Worm (Caenorhabditis elegans) whole organism, L4 larva: ENCODE results near the gene ins-5.
A peak's percentile ranks its signal among the peaks of the same experiment; 100 is the strongest.

Source experiments
- D1046.2 ChIP-seq: fragments of 200-800 bp; sonication (Bioruptor generic); IDR thresholded peaks from 2 replicates; pipeline ENCODE4 v1.3.6; 2022; ENCODE audit warnings: missing genetic modification characterization, missing compliant biosample characterization
- F37D6.2 ChIP-seq: sonication (generic microtip); optimal IDR thresholded peaks from 2 replicates; lab custom pipeline; 2016; ENCODE audit warnings: mild to moderate bottlenecking, missing genetic modification characterization, missing compliant biosample characterization
- F49E8.2 ChIP-seq: sonication (generic microtip); optimal IDR thresholded peaks from 2 replicates; lab custom pipeline; 2016; ENCODE audit warnings: missing compliant biosample characterization, mild to moderate bottlenecking, missing genetic modification characterization, borderline replicate concordance
- R02D3.7 ChIP-seq: fragments of 150-350 bp; sonication (generic microtip); optimal IDR thresholded peaks from 3 replicates; lab custom pipeline; 2014; ENCODE audit warnings: missing biosample characterization, missing genetic modification characterization
- Y105C5A.15 ChIP-seq: fragments of 200-800 bp; sonication (Bioruptor generic); IDR thresholded peaks from 2 replicates; pipeline ENCODE4 v1.3.6; 2022; ENCODE audit warnings: missing genetic modification characterization, missing compliant biosample characterization
- aha-1 ChIP-seq: fragments of 150-350 bp; peaks from one replicate; lab custom pipeline; 2014; ENCODE audit warnings: missing biosample characterization, missing genetic modification characterization
- aly-2 ChIP-seq: sonication (generic microtip); optimal IDR thresholded peaks from 2 replicates; lab custom pipeline; 2018; ENCODE audit warnings: missing biosample characterization, missing genetic modification characterization
- ceh-44 ChIP-seq: fragments of 200-800 bp; sonication (Bioruptor generic); IDR thresholded peaks from 2 replicates; pipeline ENCODE4 v1.3.6; 2022; ENCODE audit warnings: missing genetic modification reagents, missing genetic modification characterization, missing compliant biosample characterization
- ceh-82 ChIP-seq: sonication (generic microtip); optimal IDR thresholded peaks from 2 replicates; lab custom pipeline; 2017; ENCODE audit warnings: missing biosample characterization, missing genetic modification characterization
- ctbp-1 ChIP-seq: fragments of 200-800 bp; sonication (Bioruptor generic); IDR thresholded peaks from 2 replicates; pipeline ENCODE4 v1.3.6; 2022; ENCODE audit warnings: missing genetic modification reagents, missing genetic modification characterization, missing compliant biosample characterization
- daf-12 ChIP-seq: fragments of 150-350 bp; optimal IDR thresholded peaks from 2 replicates; lab custom pipeline; 2014; ENCODE audit warnings: missing biosample characterization, missing genetic modification reagents, missing genetic modification characterization
- dmd-6 ChIP-seq: fragments of 200-800 bp; sonication (Bioruptor generic); IDR thresholded peaks from 2 replicates; pipeline ENCODE4 v1.3.6; 2022; ENCODE audit warnings: missing genetic modification reagents, missing genetic modification characterization, missing compliant biosample characterization
- dmd-8 ChIP-seq: fragments of 200-800 bp; sonication (Bioruptor generic); IDR thresholded peaks from 2 replicates; pipeline ENCODE4 v1.3.6; 2022; ENCODE audit warnings: missing genetic modification characterization, missing compliant biosample characterization
- egl-27 ChIP-seq: sonication (generic microtip); optimal IDR thresholded peaks from 3 replicates; lab custom pipeline; 2017; ENCODE audit warnings: missing biosample characterization, missing genetic modification reagents, missing genetic modification characterization
- egl-43 ChIP-seq: fragments of 200-800 bp; sonication (Bioruptor generic); IDR thresholded peaks from 2 replicates; pipeline ENCODE4 v1.3.6; 2022; ENCODE audit warnings: missing genetic modification reagents, missing genetic modification characterization, missing compliant biosample characterization
- fkh-10 ChIP-seq: fragments of 150-350 bp; optimal IDR thresholded peaks from 2 replicates; lab custom pipeline; 2014; ENCODE audit warnings: missing biosample characterization, missing genetic modification reagents, missing genetic modification characterization
- fos-1 ChIP-seq: fragments of 150-350 bp; optimal IDR thresholded peaks from 2 replicates; lab custom pipeline; 2014; ENCODE audit warnings: missing biosample characterization, missing genetic modification characterization
- hif-1 ChIP-seq, 2 experiments: sonication (generic microtip); optimal IDR thresholded peaks; 2 replicates each; lab custom pipeline; 2016 to 2017; ENCODE audit warnings: missing compliant biosample characterization in 2 of 2, missing genetic modification characterization in 2 of 2, missing genetic modification reagents in 2 of 2, missing genotype in 2 of 2, mild to moderate bottlenecking in 1 of 2
- hlh-11 ChIP-seq: fragments of 200-800 bp; sonication (Bioruptor generic); optimal IDR thresholded peaks from 2 replicates; lab custom pipeline; 2018; ENCODE audit warnings: mild to moderate bottlenecking, missing genetic modification characterization, missing compliant biosample characterization
- hlh-30 ChIP-seq: sonication (generic microtip); optimal IDR thresholded peaks from 2 replicates; lab custom pipeline; 2017; ENCODE audit warnings: antibody characterized with exemption, mild to moderate bottlenecking, missing genetic modification characterization, missing compliant biosample characterization; ENCODE audit not compliant: insufficient read depth
- hmg-1.1 ChIP-seq: fragments of 200-800 bp; sonication (Bioruptor generic); IDR thresholded peaks from 2 replicates; pipeline ENCODE4 v1.3.6; 2022; ENCODE audit warnings: missing genetic modification reagents, missing genetic modification characterization, missing compliant biosample characterization
- lin-13 ChIP-seq: fragments of 150-350 bp; optimal IDR thresholded peaks from 2 replicates; lab custom pipeline; 2014; ENCODE audit warnings: missing biosample characterization, missing genetic modification reagents, missing genetic modification characterization
- lin-15B ChIP-seq: fragments of 150-350 bp; sonication (generic microtip); optimal IDR thresholded peaks from 3 replicates; lab custom pipeline; 2014; ENCODE audit warnings: missing biosample characterization, missing genetic modification characterization
- lsy-2 ChIP-seq, 2 experiments: fragments of 150-350 bp in 1 of 2; sonication (generic microtip) in 1 of 2; optimal IDR thresholded peaks; 2 replicates each; lab custom pipeline; 2014 to 2017; ENCODE audit warnings: missing biosample characterization in 2 of 2, missing genetic modification characterization in 2 of 2
- madf-9 ChIP-seq: fragments of 200-800 bp; sonication (Bioruptor generic); conservative IDR thresholded peaks from 2 replicates; pipeline ENCODE4 v1.3.6; 2022; ENCODE audit warnings: missing genetic modification reagents, missing genetic modification characterization, missing compliant biosample characterization
- mep-1 ChIP-seq: fragments of 150-350 bp; sonication (generic microtip); optimal IDR thresholded peaks from 3 replicates; lab custom pipeline; 2014; ENCODE audit warnings: missing biosample characterization, missing genetic modification characterization
- nhr-11 ChIP-seq: fragments of 150-350 bp; optimal IDR thresholded peaks from 2 replicates; lab custom pipeline; 2014; ENCODE audit warnings: missing biosample characterization, missing genetic modification characterization
- nhr-41 ChIP-seq: fragments of 200-800 bp; sonication (Bioruptor generic); IDR thresholded peaks from 2 replicates; pipeline ENCODE4 v1.3.6; 2022; ENCODE audit warnings: missing genetic modification reagents, missing genetic modification characterization, missing compliant biosample characterization
- nhr-76 ChIP-seq: fragments of 150-350 bp; optimal IDR thresholded peaks from 2 replicates; lab custom pipeline; 2014; ENCODE audit warnings: missing biosample characterization, missing genetic modification characterization
- rbr-2 ChIP-seq: sonication (generic microtip); optimal IDR thresholded peaks from 2 replicates; lab custom pipeline; 2016; ENCODE audit warnings: missing genotype, missing genetic modification characterization, missing compliant biosample characterization
- saeg-2 ChIP-seq: fragments of 200-800 bp; sonication (Bioruptor generic); IDR thresholded peaks from 2 replicates; pipeline ENCODE4 v1.3.6; 2022; ENCODE audit warnings: missing genetic modification reagents, missing genetic modification characterization, missing compliant biosample characterization
- sdz-12 ChIP-seq: fragments of 200-800 bp; sonication (Bioruptor generic); optimal IDR thresholded peaks from 2 replicates; lab custom pipeline; 2018; ENCODE audit warnings: mild to moderate bottlenecking, missing genetic modification characterization, missing compliant biosample characterization
- unc-62 ChIP-seq, 3 experiments: fragments of 150-350 bp in 1 of 3; sonication (generic microtip); optimal IDR thresholded peaks in 2 of 3; peaks in 1 of 3; 1 replicate in 1 of 3; 2 replicates in 2 of 3; lab custom pipeline; 2014 to 2017; ENCODE audit warnings: missing biosample characterization in 3 of 3, missing genetic modification characterization in 3 of 3, missing genetic modification reagents in 3 of 3, missing genotype in 1 of 3
- zag-1 ChIP-seq: fragments of 150-350 bp; optimal IDR thresholded peaks from 2 replicates; lab custom pipeline; 2014; ENCODE audit warnings: missing biosample characterization, missing genetic modification characterization
- zip-2 ChIP-seq: fragments of 150-350 bp; optimal IDR thresholded peaks from 2 replicates; lab custom pipeline; 2014; ENCODE audit warnings: missing biosample characterization, missing genetic modification characterization
- ztf-7 ChIP-seq: fragments of 150-350 bp; optimal IDR thresholded peaks from 2 replicates; lab custom pipeline; 2014; ENCODE audit warnings: missing biosample characterization, missing genetic modification characterization

Gene ins-5

ce11 chrII:5959575-5960119 lies 37.7 kb upstream of the ins-5 start:
- TF ChIP-seq sdz-12 (GFP tag; lab: Kevin White, UChicago) (no peak), nhr-11 (peak; percentile 44)

- TF ChIP-seq unc-62 (GFP tag; optimal IDR thresholded peaks at IDR 0.05 in 1 of 2; lab: Kevin White, UChicago) (no peak), unc-62 (tag; optimal IDR thresholded peaks at IDR 0.05; lab: Kevin White, UChicago) (no peak), zag-1 (tag; lab: Kevin White, UChicago) (no peak), F37D6.2 (tag; lab: Kevin White, UChicago) (no peak), fos-1 (tag; lab: Kevin White, UChicago) (no peak), dmd-6 (GFP tag; lab: Robert Waterston, UW) (no peak), daf-12 (tag; lab: Kevin White, UChicago) (no peak), ceh-82 (tag; lab: Kevin White, UChicago) (no peak), ztf-7 (no peak), hmg-1.1 (GFP tag; lab: Robert Waterston, UW) (no peak), lin-15B (tag; lab: Kevin White, UChicago) (no peak), fkh-10 (GFP tag; lab: Kevin White, UChicago) (no peak), zip-2 (no peak), D1046.2 (GFP tag; lab: Robert Waterston, UW) (no peak), hif-1 (tag; optimal IDR thresholded peaks at IDR 0.05; lab: Kevin White, UChicago) (no peak), Y105C5A.15 (no peak), dmd-8 (GFP tag; lab: Robert Waterston, UW) (no peak), saeg-2 (GFP tag; lab: Robert Waterston, UW) (no peak), madf-9 (GFP tag; lab: Robert Waterston, UW) (no peak)
Measured at ce11 chrII:5961317-5961716, 36.0 kb upstream of the ins-5 start, which contains the start of gene B0034.7. Gene B0034.7 (plus strand): TSS chrII:5961617.

ce11 chrII:5962343-5962742 lies 35.0 kb upstream of the ins-5 start:
- TF ChIP-seq lsy-2 (tag; optimal IDR thresholded peaks at IDR 0.05; lab: Kevin White, UChicago) = peak in 1 of 2 experiments; percentile 14
- TF ChIP-seq hlh-30 (tag; lab: Kevin White, UChicago) = peak; percentile 33
- peak in 1 of 2 experiments; percentile 94 for TF ChIP-seq unc-62 (GFP tag; optimal IDR thresholded peaks at IDR 0.05 in 1 of 2; lab: Kevin White, UChicago)
- TF ChIP-seq unc-62 (tag; optimal IDR thresholded peaks at IDR 0.05; lab: Kevin White, UChicago) = no peak
- no peak for TF ChIP-seq egl-27 (tag; lab: Kevin White, UChicago)
- no peak for TF ChIP-seq lin-13 (GFP tag; lab: Kevin White, UChicago)
- TF ChIP-seq rbr-2 (tag; lab: Kevin White, UChicago) = peak; percentile 9
- TF ChIP-seq hlh-11 (tag; lab: Kevin White, UChicago) = peak; percentile 5
- no peak for TF ChIP-seq ctbp-1 (GFP tag; lab: Robert Waterston, UW)
- TF ChIP-seq fkh-10 (GFP tag; lab: Kevin White, UChicago) = peak; percentile 9
- TF ChIP-seq ceh-44 (GFP tag; lab: Robert Waterston, UW) = no peak
- TF ChIP-seq, all 104 proteins: peak for 6

ce11 chrII:5964962-5965361 lies 32.4 kb upstream of the ins-5 start:
- TF ChIP-seq egl-43 (GFP tag; lab: Robert Waterston, UW) (no peak), aha-1 (tag; lab: Kevin White, UChicago) (peak; percentile 82), aly-2 (tag; lab: Kevin White, UChicago) (no peak), R02D3.7 (tag; lab: Kevin White, UChicago) (no peak), ctbp-1 (GFP tag; lab: Robert Waterston, UW) (no peak), nhr-76 (tag; lab: Kevin White, UChicago) (no peak)

ce11 chrII:5966637-5967036 lies 30.7 kb upstream of the ins-5 start:
- TF ChIP-seq nhr-41 (GFP tag; lab: Robert Waterston, UW) (no peak), F49E8.2 (no peak), hlh-30 (tag; lab: Kevin White, UChicago) (peak; percentile 7), hmg-1.1 (GFP tag; lab: Robert Waterston, UW) (peak; percentile 31; the same call in 1 of the 2 replicates), aha-1 (tag; lab: Kevin White, UChicago) (peak; percentile 9), lsy-2 (tag; optimal IDR thresholded peaks at IDR 0.05; lab: Kevin White, UChicago) (peak in 1 of 2 experiments; percentile 44), fkh-10 (GFP tag; lab: Kevin White, UChicago) (peak; percentile 24), unc-62 (GFP tag; optimal IDR thresholded peaks at IDR 0.05 in 1 of 2; lab: Kevin White, UChicago) (peak in 1 of 2 experiments; percentile 37), unc-62 (tag; optimal IDR thresholded peaks at IDR 0.05; lab: Kevin White, UChicago) (no peak), mep-1 (tag; lab: Kevin White, UChicago) (peak; percentile 4)
